Worm (Caenorhabditis elegans) whole organism, L4 larva: Measurements from ENCODE around the gene C39B5.10.

Source experiments
- F10B5.3 ChIP-seq: sonication (generic microtip); optimal IDR thresholded peaks from 2 replicates; lab custom pipeline; 2016; ENCODE audit warnings: mild to moderate bottlenecking, missing genetic modification characterization, missing compliant biosample characterization
- ama-1 ChIP-seq: fragments of 150-350 bp; optimal IDR thresholded peaks from 2 replicates; lab custom pipeline; 2014; ENCODE audit warnings: inconsistent platforms, mixed read lengths
- ceh-20 ChIP-seq: fragments of 200-800 bp; sonication (Bioruptor generic); IDR thresholded peaks from 2 replicates; pipeline ENCODE4 v1.3.6; 2022; ENCODE audit warnings: missing genetic modification reagents, missing genetic modification characterization, missing compliant biosample characterization
- daf-12 ChIP-seq: fragments of 150-350 bp; optimal IDR thresholded peaks from 2 replicates; lab custom pipeline; 2014; ENCODE audit warnings: missing biosample characterization, missing genetic modification reagents, missing genetic modification characterization
- daf-8 ChIP-seq: fragments of 200-800 bp; sonication (Bioruptor generic); IDR thresholded peaks from 2 replicates; pipeline ENCODE4 v1.3.6; 2022; ENCODE audit warnings: missing genetic modification characterization, missing compliant biosample characterization
- lsy-2 ChIP-seq, 2 experiments: fragments of 150-350 bp in 1 of 2; sonication (generic microtip) in 1 of 2; optimal IDR thresholded peaks; 2 replicates each; lab custom pipeline; 2014 to 2017; ENCODE audit warnings: missing biosample characterization in 2 of 2, missing genetic modification characterization in 2 of 2
- mxl-2 ChIP-seq: fragments of 200-800 bp; sonication (Bioruptor generic); conservative IDR thresholded peaks from 2 replicates; pipeline ENCODE4 v1.3.6; 2022; ENCODE audit warnings: missing genetic modification reagents, missing genetic modification characterization, missing compliant biosample characterization
- nhr-77 ChIP-seq: fragments of 150-350 bp; optimal IDR thresholded peaks from 2 replicates; lab custom pipeline; 2014; ENCODE audit warnings: missing biosample characterization, missing genetic modification characterization
- pha-4 ChIP-seq, 2 experiments: fragments of 150-350 bp in 1 of 2; fragments of 200-800 bp in 1 of 2; sonication (Bioruptor generic) in 1 of 2; IDR thresholded peaks in 1 of 2; optimal IDR thresholded peaks in 1 of 2; 2 replicates each; pipeline versions ENCODE4 v1.3.6 to Lab custom; 2014 to 2022; ENCODE audit warnings: missing genetic modification characterization in 2 of 2, missing genetic modification reagents in 2 of 2, missing biosample characterization in 1 of 2, missing compliant biosample characterization in 1 of 2
- skn-1 ChIP-seq: fragments of 150-350 bp; optimal IDR thresholded peaks from 2 replicates; lab custom pipeline; 2014; ENCODE audit warnings: missing biosample characterization, missing genetic modification characterization
- snpc-4 ChIP-seq: fragments of 150-350 bp; optimal IDR thresholded peaks from 2 replicates; lab custom pipeline; 2014; ENCODE audit warnings: missing biosample characterization, missing genetic modification characterization
- tag-97 ChIP-seq: fragments of 200-800 bp; sonication (Bioruptor generic); IDR thresholded peaks from 2 replicates; pipeline ENCODE4 v1.3.6; 2022; ENCODE audit warnings: missing genetic modification characterization, missing compliant biosample characterization
- unc-62 ChIP-seq, 3 experiments: fragments of 150-350 bp in 1 of 3; sonication (generic microtip); optimal IDR thresholded peaks in 2 of 3; peaks in 1 of 3; 1 replicate in 1 of 3; 2 replicates in 2 of 3; lab custom pipeline; 2014 to 2017; ENCODE audit warnings: missing biosample characterization in 3 of 3, missing genetic modification characterization in 3 of 3, missing genetic modification reagents in 3 of 3, missing genotype in 1 of 3
- ztf-11 ChIP-seq: fragments of 150-350 bp; optimal IDR thresholded peaks from 2 replicates; lab custom pipeline; 2014; ENCODE audit warnings: missing biosample characterization, missing genetic modification characterization

DNA sequence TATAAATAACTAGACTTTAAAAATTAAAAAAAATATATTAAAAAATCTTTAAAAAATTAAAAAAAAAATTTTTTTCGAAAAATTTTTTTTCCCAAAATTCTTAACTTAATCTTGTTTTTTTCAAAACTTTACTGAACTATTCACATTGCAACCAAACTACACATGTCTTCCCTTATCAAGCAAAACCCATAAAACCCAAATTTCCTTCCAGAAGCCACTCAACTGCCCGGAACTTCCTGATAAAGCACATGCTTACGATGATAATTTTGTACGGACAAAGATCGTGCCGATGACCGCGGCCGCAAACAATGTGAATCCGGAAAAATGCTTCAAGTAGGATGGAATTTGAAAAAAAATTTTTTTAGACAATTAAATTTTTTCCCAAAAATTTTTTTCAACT lies 27.1 kb downstream of the C39B5.10 start:
- TF ChIP-seq unc-62 (GFP tag; optimal IDR thresholded peaks at IDR 0.05 in 1 of 2; lab: Kevin White, UChicago) (peak in 1 of 2 experiments; percentile 13), unc-62 (tag; optimal IDR thresholded peaks at IDR 0.05; lab: Kevin White, UChicago) (no peak), ceh-20 (GFP tag; lab: Robert Waterston, UW) (no peak), mxl-2 (GFP tag; lab: Robert Waterston, UW) (no peak), daf-8 (no peak), tag-97 (GFP tag; lab: Robert Waterston, UW) (no peak), pha-4 (GFP tag; IDR thresholded peaks at IDR 0.05; lab: Robert Waterston, UW) (no peak), pha-4 (tag; optimal IDR thresholded peaks at IDR 0.05; lab: Kevin White, UChicago) (no peak), nhr-77 (tag; lab: Kevin White, UChicago) (no peak), ztf-11 (no peak), skn-1 (tag; lab: Kevin White, UChicago) (no peak), F10B5.3 (tag; lab: Kevin White, UChicago) (no peak), snpc-4 (tag; lab: Kevin White, UChicago) (no peak), lsy-2 (tag; optimal IDR thresholded peaks at IDR 0.05; lab: Kevin White, UChicago) (no peak), ama-1 (no peak), daf-12 (tag; lab: Kevin White, UChicago) (no peak)
